Worm (Caenorhabditis elegans) whole organism, L3 larva: ENCODE measurements around the gene prk-2.

Source experiments
- R02D3.7 ChIP-seq: fragments of 150-350 bp; optimal IDR thresholded peaks from 2 replicates; lab custom pipeline; 2014; ENCODE audit warnings: missing biosample characterization, missing genetic modification characterization
- hmg-11 ChIP-seq: sonication (generic microtip); optimal IDR thresholded peaks from 2 replicates; lab custom pipeline; 2016; ENCODE audit warnings: missing genetic modification characterization, missing compliant biosample characterization
- nhr-23 ChIP-seq: fragments of 150-350 bp; optimal IDR thresholded peaks from 2 replicates; lab custom pipeline; 2014; ENCODE audit warnings: missing biosample characterization, missing genetic modification reagents, missing genetic modification characterization
- nhr-67 ChIP-seq: fragments of 150-350 bp; optimal IDR thresholded peaks from 2 replicates; lab custom pipeline; 2014; ENCODE audit warnings: missing biosample characterization, missing genetic modification characterization
- pha-4 ChIP-seq: fragments of 150-350 bp; optimal IDR thresholded peaks from 2 replicates; lab custom pipeline; 2014; ENCODE audit warnings: missing biosample characterization, missing genetic modification reagents, missing genetic modification characterization
- unc-39 ChIP-seq: sonication (generic microtip); optimal IDR thresholded peaks from 4 replicates; lab custom pipeline; 2017; ENCODE audit warnings: missing biosample characterization, missing genetic modification characterization

- TF ChIP-seq R02D3.7 (tag; lab: Kevin White, UChicago) (no peak), pha-4 (tag; lab: Kevin White, UChicago) (peak; percentile 23), nhr-23 (tag; lab: Kevin White, UChicago) (peak; percentile 61), nhr-67 (tag; lab: Kevin White, UChicago) (no peak), hmg-11 (tag; lab: Kevin White, UChicago) (no peak), unc-39 (tag; lab: Kevin White, UChicago) (no peak)
Observed at ce11 chrIII:3339317-3340016, 30.5 kb downstream of the prk-2 start.
